Worm (Caenorhabditis elegans) whole organism, young adult: ENCODE results near the gene F23G4.1.

ENCODE experiments used
- ama-1 ChIP-seq, 3 experiments: fragments of 150-350 bp in 1 of 3; sonication (generic microtip) in 2 of 3; optimal IDR thresholded peaks; 2 replicates each; lab custom pipeline; 2014 to 2018; ENCODE audit warnings: missing biosample characterization in 2 of 3, missing genetic modification characterization in 2 of 3, missing genetic modification reagents in 2 of 3
- aptf-3 ChIP-seq: fragments of 200-800 bp; sonication (Bioruptor generic); IDR thresholded peaks from 2 replicates; pipeline ENCODE4 v1.3.6; 2022; ENCODE audit warnings: missing genetic modification characterization, missing compliant biosample characterization
- ccch-3 ChIP-seq: fragments of 200-800 bp; sonication (Bioruptor generic); optimal IDR thresholded peaks from 2 replicates; lab custom pipeline; 2018; ENCODE audit warnings: mild to moderate bottlenecking, missing genetic modification characterization, missing compliant biosample characterization
- egl-44 ChIP-seq: fragments of 200-800 bp; sonication (Bioruptor generic); IDR thresholded peaks from 2 replicates; pipeline ENCODE4 v1.3.6; 2022; ENCODE audit warnings: missing genetic modification reagents, missing genetic modification characterization, missing compliant biosample characterization
- ets-4 ChIP-seq: fragments of 200-800 bp; sonication (Bioruptor generic); optimal IDR thresholded peaks from 2 replicates; lab custom pipeline; 2018; ENCODE audit warnings: mild to moderate bottlenecking, missing genetic modification characterization, missing compliant biosample characterization
- fkh-3 ChIP-seq: sonication (generic microtip); optimal IDR thresholded peaks from 2 replicates; lab custom pipeline; 2016; ENCODE audit warnings: mild to moderate bottlenecking, missing genetic modification characterization, missing compliant biosample characterization
- lin-35 ChIP-seq, 3 experiments: fragments of 150-350 bp in 2 of 3; sonication (generic microtip) in 1 of 3; optimal IDR thresholded peaks; 2 replicates each; lab custom pipeline; 2014 to 2018; ENCODE audit warnings: missing biosample characterization in 3 of 3, missing genetic modification characterization in 3 of 3, missing genetic modification reagents in 3 of 3
- rcor-1 ChIP-seq: fragments of 200-800 bp; sonication (Bioruptor generic); IDR thresholded peaks from 2 replicates; pipeline ENCODE4 v1.3.6; 2022; ENCODE audit warnings: missing genetic modification reagents, missing genetic modification characterization, missing compliant biosample characterization
- rec-8 ChIP-seq, 2 experiments: sonication (generic microtip); optimal IDR thresholded peaks; 2 replicates each; lab custom pipeline; 2016; ENCODE audit warnings: mild to moderate bottlenecking in 2 of 2, missing genetic modification characterization in 2 of 2, missing genetic modification reagents in 2 of 2, missing genotype in 2 of 2, missing biosample characterization in 1 of 2, missing compliant biosample characterization in 1 of 2, moderate library complexity in 1 of 2
- repo-1 ChIP-seq: sonication (generic microtip); optimal IDR thresholded peaks from 2 replicates; lab custom pipeline; 2017; ENCODE audit warnings: mild to moderate bottlenecking, missing genetic modification characterization, missing compliant biosample characterization
- snpc-1.3 ChIP-seq: sonication (generic microtip); optimal IDR thresholded peaks from 2 replicates; lab custom pipeline; 2017; ENCODE audit warnings: missing genetic modification characterization, mild to moderate bottlenecking, missing compliant biosample characterization, antibody characterized with exemption, moderate library complexity, missing genotype, missing genetic modification reagents; ENCODE audit not compliant: insufficient read depth
- snpc-4 ChIP-seq, 5 experiments: fragments of 150-350 bp in 1 of 5; sonication (generic microtip) in 4 of 5; optimal IDR thresholded peaks; 2 replicates each; lab custom pipeline; 2014 to 2018; ENCODE audit warnings: missing genetic modification characterization in 5 of 5, missing biosample characterization in 3 of 5, antibody characterized with exemption in 2 of 5, mild to moderate bottlenecking in 2 of 5, missing compliant biosample characterization in 2 of 5, missing genotype in 2 of 5, moderate library complexity in 2 of 5, missing genetic modification reagents in 1 of 5
- somi-1 ChIP-seq: fragments of 200-800 bp; sonication (Bioruptor generic); optimal IDR thresholded peaks from 2 replicates; lab custom pipeline; 2018; ENCODE audit warnings: mild to moderate bottlenecking, missing genetic modification characterization, missing compliant biosample characterization
- tbp1 ChIP-seq: fragments of 200-800 bp; sonication (Bioruptor generic); optimal IDR thresholded peaks from 2 replicates; lab custom pipeline; 2018; ENCODE audit warnings: mild to moderate bottlenecking, missing genetic modification characterization, missing compliant biosample characterization

DNA sequence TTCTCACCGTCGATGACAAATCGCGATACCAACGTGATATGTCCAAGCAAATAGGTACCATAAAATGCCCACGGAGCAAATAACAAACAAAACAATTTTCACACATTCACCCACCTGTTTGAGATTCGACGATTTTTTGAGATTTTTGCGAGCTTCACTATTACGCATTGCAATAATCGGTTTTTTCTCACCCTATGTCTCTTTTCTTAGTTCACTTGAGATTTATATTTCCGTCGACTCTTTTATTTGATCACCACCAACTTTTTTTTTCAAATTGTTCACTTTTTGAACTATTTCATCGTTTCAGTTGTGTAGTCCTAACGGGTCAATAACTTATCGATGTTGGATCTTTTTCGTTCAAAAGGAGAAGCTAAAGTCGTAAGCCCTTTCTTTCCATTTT lies 14.5 kb downstream of the F23G4.1 start, which contains the start of gene fbxl-4:
- no peak for TF ChIP-seq tbp1
- TF ChIP-seq repo-1: no peak
- no peak for TF ChIP-seq egl-44 (GFP tag; lab: Robert Waterston, UW)
- TF ChIP-seq aptf-3 (GFP tag; lab: Robert Waterston, UW): no peak
- TF ChIP-seq ccch-3 (GFP tag; lab: Kevin White, UChicago): no peak
- TF ChIP-seq somi-1 (GFP tag; lab: Kevin White, UChicago): no peak
- no peak for TF ChIP-seq rec-8 (tag; optimal IDR thresholded peaks at IDR 0.05; lab: Kevin White, UChicago)
- TF ChIP-seq ets-4 (GFP tag; lab: Kevin White, UChicago): no peak
- no peak for TF ChIP-seq fkh-3 (tag; lab: Kevin White, UChicago)
- TF ChIP-seq snpc-4 (GFP tag; optimal IDR thresholded peaks at IDR 0.05; lab: Kevin White, UChicago): no peak
- no peak for TF ChIP-seq snpc-4 (tag; optimal IDR thresholded peaks at IDR 0.05; lab: Kevin White, UChicago)
- no peak for TF ChIP-seq ama-1 (optimal IDR thresholded peaks at IDR 0.05; lab: Kevin White, UChicago)
- TF ChIP-seq ama-1 (GFP tag; optimal IDR thresholded peaks at IDR 0.05; lab: Kevin White, UChicago): no peak
- TF ChIP-seq rcor-1: no peak
- TF ChIP-seq lin-35 (GFP tag; optimal IDR thresholded peaks at IDR 0.05; lab: Kevin White, UChicago): no peak
- no peak for TF ChIP-seq snpc-1.3 (tag; lab: Kevin White, UChicago)
